Fruit fly (Drosophila melanogaster) whole organism, adult: ENCODE results near the gene CG7724.

Source experiments
- CG11617 ChIP-seq: fragments of 200-800 bp; sonication (Bioruptor generic); optimal IDR thresholded peaks from 2 replicates; lab custom pipeline; 2017; ENCODE audit warnings: mild to moderate bottlenecking, missing biosample characterization, missing genetic modification reagents, missing genetic modification characterization
- CG12768 ChIP-seq: fragments of 200-800 bp; sonication (Bioruptor generic); optimal IDR thresholded peaks from 2 replicates; lab custom pipeline; 2017; ENCODE audit warnings: missing biosample characterization, missing genetic modification characterization, mild to moderate bottlenecking, moderate library complexity, missing genetic modification reagents
- CG14711 ChIP-seq: fragments of 200-800 bp; sonication (Bioruptor generic); optimal IDR thresholded peaks from 2 replicates; lab custom pipeline; 2018; ENCODE audit warnings: missing biosample characterization, mild to moderate bottlenecking, missing genetic modification characterization, moderate library complexity
- CG1620 ChIP-seq: fragments of 200-800 bp; sonication (Bioruptor generic); optimal IDR thresholded peaks from 2 replicates; lab custom pipeline; 2016; ENCODE audit warnings: missing biosample characterization, missing genetic modification characterization
- CG33017 ChIP-seq: fragments of 200-800 bp; sonication (Bioruptor generic); optimal IDR thresholded peaks from 2 replicates; lab custom pipeline; 2018; ENCODE audit warnings: missing biosample characterization, mild to moderate bottlenecking, missing genetic modification characterization, moderate library complexity
- CG5204 ChIP-seq: fragments of 200-800 bp; sonication (Bioruptor generic); optimal IDR thresholded peaks from 2 replicates; lab custom pipeline; 2016; ENCODE audit warnings: missing biosample characterization, missing genetic modification characterization
- CG7045 ChIP-seq: fragments of 200-800 bp; sonication (Bioruptor generic); optimal IDR thresholded peaks from 2 replicates; lab custom pipeline; 2017; ENCODE audit warnings: missing biosample characterization, mild to moderate bottlenecking, missing genetic modification characterization
- CG7101 ChIP-seq: fragments of 200-800 bp; sonication (Bioruptor generic); optimal IDR thresholded peaks from 2 replicates; lab custom pipeline; 2018; ENCODE audit warnings: missing biosample characterization, mild to moderate bottlenecking, missing genetic modification characterization, moderate library complexity
- Clk ChIP-seq: fragments of 200-800 bp; sonication (Bioruptor generic); optimal IDR thresholded peaks from 2 replicates; lab custom pipeline; 2017; ENCODE audit warnings: missing biosample characterization, missing genetic modification characterization
- Crg-1 ChIP-seq: fragments of 200-800 bp; sonication (Bioruptor generic); optimal IDR thresholded peaks from 2 replicates; lab custom pipeline; 2016; ENCODE audit warnings: missing biosample characterization, missing genetic modification characterization
- Hr96 ChIP-seq: fragments of 200-800 bp; sonication (Bioruptor generic); optimal IDR thresholded peaks from 2 replicates; lab custom pipeline; 2016; ENCODE audit warnings: missing biosample characterization, missing genetic modification characterization
- Mnt ChIP-seq: fragments of 200-800 bp; sonication (Bioruptor generic); optimal IDR thresholded peaks from 2 replicates; lab custom pipeline; 2016; ENCODE audit warnings: missing biosample characterization, mild to moderate bottlenecking, missing genetic modification characterization
- bab1 ChIP-seq: fragments of 200-800 bp; sonication (Bioruptor generic); optimal IDR thresholded peaks from 3 replicates; lab custom pipeline; 2019; ENCODE audit warnings: missing biosample characterization, mild to moderate bottlenecking, missing genetic modification characterization, moderate library complexity
- cic ChIP-seq: fragments of 200-800 bp; sonication (Bioruptor generic); optimal IDR thresholded peaks from 2 replicates; lab custom pipeline; 2017; ENCODE audit warnings: missing biosample characterization, mild to moderate bottlenecking, missing genetic modification characterization, moderate library complexity
- cnc ChIP-seq, 2 experiments: fragments of >200 bp; optimal IDR thresholded peaks; 2 replicates each; lab custom pipeline; 2017
- kay ChIP-seq: fragments of 200-800 bp; sonication (Bioruptor generic); peaks from one replicate; lab custom pipeline; 2016; ENCODE audit warnings: missing biosample characterization, missing genetic modification characterization, borderline replicate concordance
- ovo ChIP-seq: fragments of 200-800 bp; sonication (Bioruptor generic); optimal IDR thresholded peaks from 2 replicates; lab custom pipeline; 2016; ENCODE audit warnings: missing biosample characterization, missing genetic modification characterization
- pad ChIP-seq: fragments of 200-800 bp; sonication (Bioruptor generic); optimal IDR thresholded peaks from 3 replicates; lab custom pipeline; 2017; ENCODE audit warnings: missing biosample characterization, missing genetic modification characterization, mild to moderate bottlenecking, moderate library complexity, missing genetic modification reagents
- tj ChIP-seq: fragments of 200-800 bp; sonication (Bioruptor generic); optimal IDR thresholded peaks from 3 replicates; lab custom pipeline; 2017; ENCODE audit warnings: missing biosample characterization, mild to moderate bottlenecking, missing genetic modification characterization, moderate library complexity
- toe ChIP-seq: fragments of 200-800 bp; sonication (Bioruptor generic); optimal IDR thresholded peaks from 2 replicates; lab custom pipeline; 2016; ENCODE audit warnings: missing biosample characterization, missing genetic modification characterization

Gene CG7724

dm6 chr3L:17012017-17012719, 43.2 kb upstream of the CG7724 start, which contains the start of gene CG3764:
TSS of gene CG3764 (minus strand) at chr3L:17012565.
- TF ChIP-seq Hr96 (GFP tag; lab: Kevin White, UChicago) (peak; percentile 63), Crg-1 (GFP tag; lab: Kevin White, UChicago) (peak; percentile 71), ovo (GFP tag; lab: Kevin White, UChicago) (peak; percentile 85), cnc (optimal IDR thresholded peaks at IDR 0.05; lab: Kevin White, UChicago) (no peak), Clk (GFP tag; lab: Kevin White, UChicago) (no peak), pad (GFP tag; lab: Kevin White, UChicago) (peak; percentile 69), CG7101 (peak; percentile 76), tj (GFP tag; lab: Kevin White, UChicago) (peak; percentile 84), bab1 (peak; percentile 90), CG1620 (GFP tag; lab: Kevin White, UChicago) (peak; percentile 69), Mnt (GFP tag; lab: Kevin White, UChicago) (peak; percentile 70), CG11617 (GFP tag; lab: Kevin White, UChicago) (peak; percentile 67), cic (GFP tag; lab: Kevin White, UChicago) (peak; percentile 50), CG12768 (GFP tag; lab: Kevin White, UChicago) (peak; percentile 92), CG14711 (tag; lab: Kevin White, UChicago) (peak; percentile 39), CG5204 (GFP tag; lab: Kevin White, UChicago) (no peak), CG7045 (GFP tag; lab: Kevin White, UChicago) (peak; percentile 62), CG33017 (tag; lab: Kevin White, UChicago) (peak; percentile 62), kay (GFP tag; lab: Kevin White, UChicago) (no peak), toe (peak; percentile 34)

DNA sequence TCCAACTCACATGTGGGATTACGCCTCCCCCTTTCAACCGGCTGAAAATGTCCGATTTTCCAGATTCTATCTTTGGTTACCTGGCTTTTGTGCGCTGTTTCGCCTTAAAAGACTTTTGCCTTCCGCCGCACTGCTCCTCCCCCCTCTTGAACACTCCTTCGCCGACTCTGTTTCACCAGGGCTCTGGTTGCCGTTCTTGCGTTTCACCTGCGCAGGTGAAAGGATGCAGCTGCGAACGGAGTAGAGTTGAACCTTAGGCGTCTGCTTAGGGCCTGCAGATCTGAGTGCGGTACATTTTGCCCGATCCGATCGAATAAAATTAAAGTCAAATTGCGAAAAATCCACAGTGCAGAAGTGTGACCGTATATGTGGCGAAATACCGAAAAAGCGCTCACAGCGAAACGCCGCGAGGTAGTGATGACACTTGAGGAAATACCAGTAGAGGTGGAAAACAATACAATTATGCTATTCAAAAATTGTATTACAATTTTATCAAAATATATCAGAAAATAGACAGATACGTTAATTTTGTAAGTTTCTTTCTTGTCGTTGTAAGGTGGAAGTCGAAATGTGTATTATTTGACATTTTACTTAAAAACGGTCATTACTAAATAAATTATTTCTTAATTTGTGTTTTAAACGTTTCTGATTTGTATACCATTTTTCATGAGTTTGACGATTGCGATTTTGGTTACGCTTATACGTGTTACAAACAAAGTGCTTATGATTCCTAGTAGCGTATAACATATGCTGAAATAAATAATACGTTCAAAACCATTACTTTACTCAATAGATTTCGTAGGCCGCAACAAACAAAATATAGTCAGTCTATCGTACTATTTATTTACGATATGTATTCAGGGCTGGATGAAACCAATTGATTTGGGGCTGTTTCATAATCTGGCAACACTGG, 39.5 kb upstream of the CG7724 start, which contains the start of the genes CG6664 and CG7728:
Gene CG6664 (minus strand): TSS at position 518 of the 913 bp plus-strand sequence.
Gene CG7728 (plus strand): TSS at position 874 of the 913 bp plus-strand sequence.
- TF ChIP-seq CG7101 (peak; percentile 46), bab1 (peak; percentile 54), Crg-1 (GFP tag; lab: Kevin White, UChicago) (peak; percentile 15), cnc (optimal IDR thresholded peaks at IDR 0.05; lab: Kevin White, UChicago) (no peak), toe (peak; percentile 69), CG5204 (GFP tag; lab: Kevin White, UChicago) (no peak), ovo (GFP tag; lab: Kevin White, UChicago) (peak; percentile 60), cic (GFP tag; lab: Kevin White, UChicago) (no peak), CG12768 (GFP tag; lab: Kevin White, UChicago) (peak; percentile 61), CG7045 (GFP tag; lab: Kevin White, UChicago) (peak; percentile 42), Hr96 (GFP tag; lab: Kevin White, UChicago) (peak; percentile 68), pad (GFP tag; lab: Kevin White, UChicago) (peak; percentile 16), kay (GFP tag; lab: Kevin White, UChicago) (no peak), tj (GFP tag; lab: Kevin White, UChicago) (peak; percentile 48), Clk (GFP tag; lab: Kevin White, UChicago) (peak; percentile 21), CG33017 (tag; lab: Kevin White, UChicago) (no peak), Mnt (GFP tag; lab: Kevin White, UChicago) (peak; percentile 98), CG11617 (GFP tag; lab: Kevin White, UChicago) (peak; percentile 66), CG14711 (tag; lab: Kevin White, UChicago) (no peak), CG1620 (GFP tag; lab: Kevin White, UChicago) (peak; percentile 37)

dm6 chr3L:17016576-17016917, 38.9 kb upstream of the CG7724 start:
- no peak for TF ChIP-seq kay (GFP tag; lab: Kevin White, UChicago)
- no peak for TF ChIP-seq CG14711 (tag; lab: Kevin White, UChicago)
- no peak for TF ChIP-seq Clk (GFP tag; lab: Kevin White, UChicago)

DNA sequence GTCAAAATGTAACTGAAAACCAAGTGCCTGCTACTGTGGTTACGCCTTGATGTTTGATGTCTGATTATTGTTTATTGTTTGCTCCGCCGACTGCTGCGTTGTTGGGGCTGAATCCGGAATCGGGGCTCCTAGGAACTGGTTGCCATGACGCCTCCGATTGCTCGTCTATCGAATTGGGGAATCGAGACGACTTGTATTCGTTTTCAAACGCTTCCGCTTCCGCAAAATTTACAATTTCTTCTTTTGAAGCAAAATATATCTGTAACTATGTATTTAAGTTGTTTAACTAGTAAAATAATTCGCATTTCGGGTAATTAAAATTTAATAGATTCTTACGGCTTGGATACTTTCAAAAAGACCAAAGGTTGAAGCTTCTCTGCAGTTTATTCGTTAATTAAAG, 32.7 kb upstream of the CG7724 start, which contains the start of gene CG6652:
Gene CG6652 (minus strand): TSS at position 101 of the 400 bp plus-strand sequence.
- no peak for TF ChIP-seq Crg-1 (GFP tag; lab: Kevin White, UChicago)
- TF ChIP-seq CG5204 (GFP tag; lab: Kevin White, UChicago), result no peak
- no peak for TF ChIP-seq kay (GFP tag; lab: Kevin White, UChicago)
- TF ChIP-seq pad (GFP tag; lab: Kevin White, UChicago), result no peak
- no peak for TF ChIP-seq CG33017 (tag; lab: Kevin White, UChicago)
- TF ChIP-seq Clk (GFP tag; lab: Kevin White, UChicago), result no peak
- no peak for TF ChIP-seq cnc (optimal IDR thresholded peaks at IDR 0.05; lab: Kevin White, UChicago)
- TF ChIP-seq ovo (GFP tag; lab: Kevin White, UChicago), result no peak
- no peak for TF ChIP-seq CG12768 (GFP tag; lab: Kevin White, UChicago)
- no peak for TF ChIP-seq toe
- no peak for TF ChIP-seq cic (GFP tag; lab: Kevin White, UChicago)
- no peak for TF ChIP-seq Hr96 (GFP tag; lab: Kevin White, UChicago)
- no peak for TF ChIP-seq CG7045 (GFP tag; lab: Kevin White, UChicago)
- no peak for TF ChIP-seq CG11617 (GFP tag; lab: Kevin White, UChicago)
- TF ChIP-seq bab1, result no peak

DNA sequence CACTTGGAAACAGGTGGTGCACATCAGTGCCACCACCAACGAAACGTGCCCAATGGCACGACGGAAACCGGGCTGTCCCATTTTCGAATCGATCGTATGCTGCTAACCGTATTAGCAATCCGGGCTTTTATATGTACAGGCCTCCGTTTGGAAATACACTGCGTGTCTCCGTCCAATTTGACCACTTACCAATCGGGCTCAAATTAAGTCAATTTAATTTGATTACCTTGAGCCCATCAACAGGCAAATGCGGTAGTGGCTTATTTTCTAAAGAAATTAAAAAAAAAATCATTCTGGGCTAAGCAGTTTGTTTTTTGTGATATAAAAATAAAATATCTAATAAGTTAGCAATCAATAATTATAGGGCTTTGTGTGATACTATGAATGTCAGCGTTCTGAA, 31.8 kb upstream of the CG7724 start, which contains the start of gene a10:
Gene a10 (minus strand): TSS at position 101 of the 400 bp plus-strand sequence.
- TF ChIP-seq Mnt (GFP tag; lab: Kevin White, UChicago) (no peak), bab1 (no peak), Hr96 (GFP tag; lab: Kevin White, UChicago) (no peak), toe (no peak), Clk (GFP tag; lab: Kevin White, UChicago) (no peak), cnc (optimal IDR thresholded peaks at IDR 0.05; lab: Kevin White, UChicago) (no peak), CG12768 (GFP tag; lab: Kevin White, UChicago) (no peak), kay (GFP tag; lab: Kevin White, UChicago) (no peak)
